Worm (Caenorhabditis elegans) whole organism, L2 larva: ENCODE measurements around the gene gck-3.

Experiments
- C34F6.9 ChIP-seq: fragments of 150-350 bp; optimal IDR thresholded peaks from 2 replicates; lab custom pipeline; 2014; ENCODE audit warnings: missing biosample characterization, missing genetic modification characterization
- F13H6.1 ChIP-seq: sonication (generic microtip); optimal IDR thresholded peaks from 2 replicates; lab custom pipeline; 2016; ENCODE audit warnings: missing genetic modification characterization, missing compliant biosample characterization
- R02D3.7 ChIP-seq: fragments of 150-350 bp; optimal IDR thresholded peaks from 2 replicates; lab custom pipeline; 2014; ENCODE audit warnings: missing biosample characterization, missing genetic modification characterization
- ZK546.5 ChIP-seq: sonication (generic microtip); optimal IDR thresholded peaks from 2 replicates; lab custom pipeline; 2017; ENCODE audit warnings: missing biosample characterization, missing genetic modification characterization
- alr-1 ChIP-seq: fragments of 150-350 bp; optimal IDR thresholded peaks from 2 replicates; lab custom pipeline; 2014; ENCODE audit warnings: missing biosample characterization, missing genetic modification characterization
- aly-2 ChIP-seq: fragments of 150-350 bp; optimal IDR thresholded peaks from 2 replicates; lab custom pipeline; 2014; ENCODE audit warnings: missing biosample characterization, missing genetic modification characterization
- ama-1 ChIP-seq: fragments of 150-350 bp; optimal IDR thresholded peaks from 2 replicates; lab custom pipeline; 2018; ENCODE audit warnings: inconsistent platforms
- ceh-16 ChIP-seq: fragments of 150-350 bp; optimal IDR thresholded peaks from 2 replicates; lab custom pipeline; 2014; ENCODE audit warnings: missing biosample characterization, missing genetic modification characterization
- ceh-82 ChIP-seq: fragments of 150-350 bp; optimal IDR thresholded peaks from 2 replicates; lab custom pipeline; 2014; ENCODE audit warnings: missing biosample characterization, missing genetic modification characterization
- crh-2 ChIP-seq: sonication (generic microtip); optimal IDR thresholded peaks from 2 replicates; lab custom pipeline; 2017; ENCODE audit warnings: missing biosample characterization, missing genetic modification characterization
- dmd-4 ChIP-seq: sonication (generic microtip); optimal IDR thresholded peaks from 2 replicates; lab custom pipeline; 2017; ENCODE audit warnings: missing biosample characterization, missing genetic modification characterization
- elt-1 ChIP-seq: fragments of 150-350 bp; optimal IDR thresholded peaks from 2 replicates; lab custom pipeline; 2014; ENCODE audit warnings: missing biosample characterization, missing genetic modification characterization
- gmeb-1 ChIP-seq: fragments of 150-350 bp; optimal IDR thresholded peaks from 2 replicates; lab custom pipeline; 2014; ENCODE audit warnings: missing biosample characterization, missing genetic modification characterization
- lin-11 ChIP-seq: fragments of 150-350 bp; sonication (generic microtip); optimal IDR thresholded peaks from 2 replicates; lab custom pipeline; 2014; ENCODE audit warnings: missing biosample characterization, missing genetic modification characterization, inconsistent platforms, mixed read lengths
- lin-13 ChIP-seq: fragments of 150-350 bp; optimal IDR thresholded peaks from 2 replicates; lab custom pipeline; 2014; ENCODE audit warnings: missing biosample characterization, missing genetic modification reagents, missing genetic modification characterization
- lin-39 ChIP-seq: fragments of 150-350 bp; optimal IDR thresholded peaks from 2 replicates; lab custom pipeline; 2014; ENCODE audit warnings: missing biosample characterization, missing genetic modification reagents, missing genetic modification characterization
- lsy-2 ChIP-seq, 2 experiments: fragments of 150-350 bp in 1 of 2; sonication (generic microtip) in 1 of 2; optimal IDR thresholded peaks; 2 replicates each; lab custom pipeline; 2014 to 2017; ENCODE audit warnings: missing biosample characterization in 2 of 2, missing genetic modification characterization in 2 of 2
- mab-5 ChIP-seq: fragments of 150-350 bp; optimal IDR thresholded peaks from 2 replicates; lab custom pipeline; 2014; ENCODE audit warnings: missing biosample characterization, missing genetic modification characterization
- mbf-1 ChIP-seq: sonication (generic microtip); optimal IDR thresholded peaks from 2 replicates; lab custom pipeline; 2017; ENCODE audit warnings: missing biosample characterization, missing genetic modification characterization
- mdl-1 ChIP-seq, 2 experiments: fragments of 150-350 bp in 1 of 2; sonication (generic microtip) in 1 of 2; optimal IDR thresholded peaks; 2 replicates each; lab custom pipeline; 2017; ENCODE audit warnings: missing biosample characterization in 2 of 2, missing genetic modification characterization in 2 of 2
- nhr-10 ChIP-seq: sonication (generic microtip); optimal IDR thresholded peaks from 2 replicates; lab custom pipeline; 2017; ENCODE audit warnings: missing biosample characterization, missing genetic modification characterization
- nhr-11 ChIP-seq: fragments of 150-350 bp; optimal IDR thresholded peaks from 2 replicates; lab custom pipeline; 2014; ENCODE audit warnings: missing biosample characterization, missing genetic modification characterization
- nhr-12 ChIP-seq: fragments of 150-350 bp; optimal IDR thresholded peaks from 2 replicates; lab custom pipeline; 2014; ENCODE audit warnings: missing biosample characterization, missing genetic modification characterization
- nhr-129 ChIP-seq: fragments of 150-350 bp; optimal IDR thresholded peaks from 2 replicates; lab custom pipeline; 2014; ENCODE audit warnings: missing biosample characterization, missing genetic modification characterization
- nhr-21 ChIP-seq: fragments of 150-350 bp; optimal IDR thresholded peaks from 2 replicates; lab custom pipeline; 2014; ENCODE audit warnings: missing biosample characterization, missing genetic modification characterization
- nhr-237 ChIP-seq: fragments of 150-350 bp; optimal IDR thresholded peaks from 2 replicates; lab custom pipeline; 2014; ENCODE audit warnings: missing biosample characterization, missing genetic modification characterization
- nhr-25 ChIP-seq: fragments of 150-350 bp; sonication (generic microtip); optimal IDR thresholded peaks from 3 replicates; lab custom pipeline; 2014; ENCODE audit warnings: missing biosample characterization, missing genetic modification characterization
- nhr-77 ChIP-seq: fragments of 150-350 bp; optimal IDR thresholded peaks from 2 replicates; lab custom pipeline; 2014; ENCODE audit warnings: missing biosample characterization, missing genetic modification characterization
- sem-4 ChIP-seq: fragments of 150-350 bp; optimal IDR thresholded peaks from 2 replicates; lab custom pipeline; 2014; ENCODE audit warnings: missing biosample characterization, missing genetic modification reagents, missing genetic modification characterization
- unc-39 ChIP-seq: fragments of 150-350 bp; optimal IDR thresholded peaks from 2 replicates; lab custom pipeline; 2014; ENCODE audit warnings: missing biosample characterization, missing genetic modification characterization
- unc-55 ChIP-seq: fragments of 150-350 bp; sonication (generic microtip); optimal IDR thresholded peaks from 3 replicates; lab custom pipeline; 2014; ENCODE audit warnings: missing biosample characterization, missing genetic modification reagents, missing genetic modification characterization
- unc-62 ChIP-seq: fragments of 150-350 bp; optimal IDR thresholded peaks from 2 replicates; lab custom pipeline; 2014; ENCODE audit warnings: missing biosample characterization, missing genetic modification reagents, missing genetic modification characterization
- zag-1 ChIP-seq: fragments of 150-350 bp; optimal IDR thresholded peaks from 2 replicates; lab custom pipeline; 2014; ENCODE audit warnings: missing biosample characterization, missing genetic modification characterization
- ztf-11 ChIP-seq: sonication (generic microtip); optimal IDR thresholded peaks from 2 replicates; lab custom pipeline; 2017; ENCODE audit warnings: missing biosample characterization, missing genetic modification characterization
- ztf-4 ChIP-seq: fragments of 150-350 bp; optimal IDR thresholded peaks from 2 replicates; lab custom pipeline; 2014; ENCODE audit warnings: missing biosample characterization, missing genetic modification characterization

The gck-3 gene

DNA sequence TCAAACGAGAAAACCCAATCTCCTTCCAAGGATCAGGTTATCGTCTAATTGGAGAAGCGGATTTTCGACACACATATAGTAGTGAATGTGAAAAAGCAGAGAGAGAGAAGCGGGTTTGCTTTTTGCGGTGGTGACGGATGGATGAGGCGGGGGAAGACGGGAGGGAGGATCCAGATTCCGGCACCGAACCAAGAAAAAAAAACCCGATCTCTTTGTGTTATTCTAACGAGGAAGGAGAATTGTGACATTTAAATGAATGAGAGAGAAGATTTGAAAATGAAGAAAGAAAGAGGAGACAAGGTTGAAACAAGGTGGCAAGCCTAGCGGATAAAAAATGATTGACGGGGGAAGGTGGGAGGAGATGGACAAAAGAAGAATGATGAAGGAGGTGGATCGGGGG is 37.2 kb upstream of the gck-3 start:
- peak; percentile 58 for TF ChIP-seq nhr-21
- TF ChIP-seq nhr-77 (tag; lab: Kevin White, UChicago) = no peak
- TF ChIP-seq nhr-25 (tag; lab: Kevin White, UChicago) = peak; percentile 47
- TF ChIP-seq, all 48 proteins: peak for 2

DNA sequence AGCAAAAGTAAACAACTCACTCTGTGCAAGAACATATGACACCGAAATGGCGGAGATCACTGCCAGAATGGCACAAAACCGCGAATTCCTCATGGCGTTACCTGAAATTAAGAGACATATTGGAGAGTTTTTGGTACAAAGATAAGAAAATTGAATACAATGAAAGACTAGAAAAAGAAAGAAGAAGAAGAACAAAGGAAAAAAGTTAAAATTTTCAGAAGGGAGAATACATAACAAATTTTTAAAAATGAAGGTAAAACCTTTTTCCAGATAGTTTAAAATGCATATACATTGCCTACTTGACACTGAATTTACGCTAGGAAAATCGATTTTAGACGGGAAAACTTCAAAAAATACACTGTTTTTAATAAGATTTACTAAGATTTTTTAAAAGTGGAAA is 34.6 kb upstream of the gck-3 start, which contains the start of gene lon-8:
TSS of gene lon-8 (minus strand) at position 101 of the 400 bp plus-strand sequence.
- TF ChIP-seq unc-62 (GFP tag; lab: Kevin White, UChicago) (no peak), nhr-11 (tag; lab: Kevin White, UChicago) (no peak), ceh-82 (tag; lab: Kevin White, UChicago) (no peak), nhr-129 (tag; lab: Kevin White, UChicago) (no peak), unc-55 (GFP tag; lab: Kevin White, UChicago) (no peak), sem-4 (no peak), mab-5 (tag; lab: Kevin White, UChicago) (no peak), ztf-11 (tag; lab: Kevin White, UChicago) (no peak), mbf-1 (tag; lab: Kevin White, UChicago) (no peak), lin-39 (tag; lab: Kevin White, UChicago) (no peak), aly-2 (tag; lab: Kevin White, UChicago) (no peak)

- TF ChIP-seq aly-2 (tag; lab: Kevin White, UChicago) (no peak), unc-62 (GFP tag; lab: Kevin White, UChicago) (no peak), lin-11 (tag; lab: Kevin White, UChicago) (no peak), ama-1 (no peak), lin-13 (no peak), elt-1 (tag; lab: Kevin White, UChicago) (no peak), lsy-2 (tag; optimal IDR thresholded peaks at IDR 0.05; lab: Kevin White, UChicago) (no peak), dmd-4 (no peak), F13H6.1 (no peak), nhr-10 (tag; lab: Kevin White, UChicago) (no peak), nhr-12 (tag; lab: Kevin White, UChicago) (no peak)
Measured at ce11 chrV:17985960-17986359, 19.3 kb upstream of the gck-3 start, which contains the start of gene Y59A8B.21. TSS of gene Y59A8B.21 (plus strand) at chrV:17986260.

DNA sequence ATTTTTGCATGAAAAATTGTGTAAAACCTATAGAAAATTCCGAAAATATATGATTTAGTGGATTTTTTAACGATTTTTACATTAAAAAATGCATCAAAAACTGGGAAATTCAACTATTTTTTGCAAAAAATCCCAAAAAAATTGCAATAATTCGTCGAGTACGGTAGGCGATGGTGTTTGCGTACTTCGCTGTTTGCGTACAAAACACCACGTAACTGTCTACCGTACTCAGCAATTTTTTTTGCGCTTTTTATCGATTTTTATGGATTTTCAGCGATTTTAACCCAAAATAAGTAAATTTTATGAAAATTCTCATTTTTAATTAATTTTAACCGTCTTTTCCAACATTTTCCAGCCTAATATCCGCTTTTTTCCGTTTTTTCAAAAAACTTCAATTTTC is 16.3 kb upstream of the gck-3 start:
- TF ChIP-seq ZK546.5 (tag; lab: Kevin White, UChicago) (no peak), mdl-1 (tag; optimal IDR thresholded peaks at IDR 0.05; lab: Kevin White, UChicago) (no peak), lsy-2 (tag; optimal IDR thresholded peaks at IDR 0.05; lab: Kevin White, UChicago) (peak in 1 of 2 experiments; percentile 53), unc-39 (tag; lab: Kevin White, UChicago) (no peak), alr-1 (tag; lab: Kevin White, UChicago) (no peak), unc-62 (GFP tag; lab: Kevin White, UChicago) (no peak), ztf-4 (no peak), C34F6.9 (tag; lab: Kevin White, UChicago) (no peak)
- TF ChIP-seq, all 48 proteins: peak for 1

DNA sequence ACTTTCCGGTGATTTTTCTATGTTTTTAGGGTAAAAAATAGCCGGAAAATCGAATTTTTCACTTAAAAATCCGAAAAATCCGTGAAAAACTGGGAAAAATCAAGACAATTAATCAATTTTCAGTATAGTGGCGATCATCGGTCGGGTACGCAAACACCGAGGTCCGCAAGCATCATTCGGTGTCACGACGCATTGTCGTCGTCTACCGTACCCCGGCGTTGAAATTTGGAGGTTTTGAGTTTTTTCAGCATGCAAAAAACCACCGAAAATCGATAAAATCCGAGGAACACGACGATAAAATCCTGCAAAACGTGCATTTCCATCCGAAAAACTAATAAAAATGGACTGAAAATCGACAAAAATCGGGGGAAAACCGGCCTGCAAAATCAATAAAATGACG is 15.1 kb upstream of the gck-3 start:
- TF ChIP-seq F13H6.1 (peak; percentile 1), nhr-237 (tag; lab: Kevin White, UChicago) (no peak), lin-11 (tag; lab: Kevin White, UChicago) (peak; percentile 50), nhr-25 (tag; lab: Kevin White, UChicago) (peak; percentile 16), ceh-16 (tag; lab: Kevin White, UChicago) (no peak), nhr-129 (tag; lab: Kevin White, UChicago) (peak; percentile 45), lsy-2 (tag; optimal IDR thresholded peaks at IDR 0.05; lab: Kevin White, UChicago) (peak; percentile 95 to 98), crh-2 (tag; lab: Kevin White, UChicago) (peak; percentile 8), zag-1 (tag; lab: Kevin White, UChicago) (no peak), R02D3.7 (tag; lab: Kevin White, UChicago) (no peak), unc-55 (GFP tag; lab: Kevin White, UChicago) (peak; percentile 47), C34F6.9 (tag; lab: Kevin White, UChicago) (peak; percentile 41), lin-13 (peak; percentile 4), gmeb-1 (tag; lab: Kevin White, UChicago) (peak; percentile 18)
